Worm (Caenorhabditis elegans): ENCODE measurements around the gene R07E4.1.

The R07E4.1 gene

DNA sequence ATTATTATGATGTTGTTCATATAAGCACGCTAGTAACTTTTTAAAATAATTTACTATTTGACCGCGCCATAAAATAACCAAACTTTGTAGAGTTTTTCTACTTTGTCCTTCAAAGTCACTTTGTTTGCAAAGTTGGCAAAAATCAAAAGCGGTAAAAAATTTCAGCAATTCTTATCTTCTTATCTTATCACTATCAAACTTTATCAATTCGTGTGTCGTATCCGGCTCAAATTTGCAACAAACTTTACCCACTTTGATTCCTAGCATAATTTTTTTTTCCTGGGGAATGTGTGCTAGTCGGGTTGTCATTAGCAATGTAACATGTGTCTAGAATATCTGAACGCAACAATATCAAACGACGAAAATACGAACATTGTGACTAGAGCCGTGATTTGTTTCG, 26.8 kb downstream of the R07E4.1 start:
- TF ChIP-seq hmg-11 (tag; optimal IDR thresholded peaks at IDR 0.05) (no peak), nhr-76 (tag; optimal IDR thresholded peaks at IDR 0.05) (no peak), tbx-2 (tag; optimal IDR thresholded peaks at IDR 0.05) (no peak), elt-2 (tag; optimal IDR thresholded peaks at IDR 0.05) (peak; percentile 69), lin-15B (tag; optimal IDR thresholded peaks at IDR 0.05) (no peak), unc-62 (GFP tag; optimal IDR thresholded peaks at IDR 0.05) (no peak), egl-27 (tag; optimal IDR thresholded peaks at IDR 0.05) (no peak), elt-3 (tag; optimal IDR thresholded peaks at IDR 0.05) (no peak), mdl-1 (tag; optimal IDR thresholded peaks at IDR 0.05) (no peak), ceh-16 (tag; optimal IDR thresholded peaks at IDR 0.05) (no peak), ztf-11 (tag; optimal IDR thresholded peaks at IDR 0.05) (no peak), pqm-1 (tag; optimal IDR thresholded peaks at IDR 0.05) (peak; percentile 3)

- TF ChIP-seq lsy-12 (tag; optimal IDR thresholded peaks at IDR 0.05) (no peak), ztf-11 (tag; optimal IDR thresholded peaks at IDR 0.05) (no peak), unc-39 (tag; optimal IDR thresholded peaks at IDR 0.05) (no peak), ceh-28 (tag; optimal IDR thresholded peaks at IDR 0.05) (no peak), zag-1 (tag; optimal IDR thresholded peaks at IDR 0.05) (no peak), nhr-23 (tag; optimal IDR thresholded peaks at IDR 0.05) (no peak), egl-5 (tag; optimal IDR thresholded peaks at IDR 0.05) (no peak), hmg-11 (tag; optimal IDR thresholded peaks at IDR 0.05) (no peak), pqm-1 (tag; optimal IDR thresholded peaks at IDR 0.05) (no peak)
Measured at ce11 chrX:5987910-5988309, 29.0 kb downstream of the R07E4.1 start.

ce11 chrX:5992770-5993169, 33.9 kb downstream of the R07E4.1 start, which contains the start of gene F22F4.5:
TSS of gene F22F4.5 (minus strand) at chrX:5992870.
- no peak for TF ChIP-seq aly-2 (tag; optimal IDR thresholded peaks at IDR 0.05)

ce11 chrX:5994004-5994403, 35.1 kb downstream of the R07E4.1 start:
- no peak for TF ChIP-seq ztf-11 (tag; optimal IDR thresholded peaks at IDR 0.05)
- no peak for TF ChIP-seq daf-12 (tag; optimal IDR thresholded peaks at IDR 0.05)
- no peak for TF ChIP-seq eor-1 (tag; optimal IDR thresholded peaks at IDR 0.05)
- TF ChIP-seq nhr-67 (tag; optimal IDR thresholded peaks at IDR 0.05), result no peak
- TF ChIP-seq zag-1 (tag; optimal IDR thresholded peaks at IDR 0.05), result no peak
- no peak for TF ChIP-seq fkh-10 (GFP tag; optimal IDR thresholded peaks at IDR 0.05)
- no peak for TF ChIP-seq nhr-76 (tag; optimal IDR thresholded peaks at IDR 0.05)
- no peak for TF ChIP-seq tbx-2 (tag; optimal IDR thresholded peaks at IDR 0.05)
- no peak for TF ChIP-seq lin-39 (tag; optimal IDR thresholded peaks at IDR 0.05)

- TF ChIP-seq nhr-43 (tag; optimal IDR thresholded peaks at IDR 0.05; ENCODE audit: poor library complexity, severe bottlenecking) (no peak), mml-1 (tag; optimal IDR thresholded peaks at IDR 0.05) (no peak), eor-1 (tag; optimal IDR thresholded peaks at IDR 0.05) (no peak), pha-4 (tag; optimal IDR thresholded peaks at IDR 0.05) (no peak), ceh-16 (tag; optimal IDR thresholded peaks at IDR 0.05) (no peak), lsy-12 (tag; optimal IDR thresholded peaks at IDR 0.05) (no peak), nhr-23 (tag; optimal IDR thresholded peaks at IDR 0.05) (no peak), unc-39 (tag; optimal IDR thresholded peaks at IDR 0.05) (no peak), fkh-10 (GFP tag; optimal IDR thresholded peaks at IDR 0.05) (no peak), ceh-9 (tag; optimal IDR thresholded peaks at IDR 0.05) (no peak), ZK546.5 (tag; optimal IDR thresholded peaks at IDR 0.05) (no peak), zag-1 (tag; optimal IDR thresholded peaks at IDR 0.05) (no peak), skn-1 (tag; optimal IDR thresholded peaks at IDR 0.05) (no peak), tbx-2 (tag; optimal IDR thresholded peaks at IDR 0.05) (no peak), nhr-11 (tag; optimal IDR thresholded peaks at IDR 0.05) (no peak), nhr-67 (tag; optimal IDR thresholded peaks at IDR 0.05) (no peak), elt-3 (tag; optimal IDR thresholded peaks at IDR 0.05) (no peak)
Measured at ce11 chrX:5995613-5996206, 36.8 kb downstream of the R07E4.1 start, which contains the start of gene inx-3. TSS of gene inx-3 (plus strand) at chrX:5996156.

ce11 chrX:5999103-5999554, 40.2 kb downstream of the R07E4.1 start, which contains the start of gene F22F4.9:
TSS of gene F22F4.9 (minus strand) at chrX:5999504.
- TF ChIP-seq nhr-67 (tag; optimal IDR thresholded peaks at IDR 0.05), result no peak
- peak; percentile 66 for TF ChIP-seq pha-4 (tag; optimal IDR thresholded peaks at IDR 0.05)

All from whole organism, L3 larva.